Worm (Caenorhabditis elegans) whole organism, L2 larva: Measurements from ENCODE around the gene srxa-13.

Source experiments
- Y55F3AM.14 ChIP-seq: fragments of 200-800 bp; sonication (Bioruptor generic); optimal IDR thresholded peaks from 2 replicates; lab custom pipeline; 2018; ENCODE audit warnings: mild to moderate bottlenecking, missing genetic modification characterization, missing compliant biosample characterization
- ZK546.5 ChIP-seq: sonication (generic microtip); optimal IDR thresholded peaks from 2 replicates; lab custom pipeline; 2017; ENCODE audit warnings: missing biosample characterization, missing genetic modification characterization
- alr-1 ChIP-seq: fragments of 150-350 bp; optimal IDR thresholded peaks from 2 replicates; lab custom pipeline; 2014; ENCODE audit warnings: missing biosample characterization, missing genetic modification characterization
- aly-2 ChIP-seq: fragments of 150-350 bp; optimal IDR thresholded peaks from 2 replicates; lab custom pipeline; 2014; ENCODE audit warnings: missing biosample characterization, missing genetic modification characterization
- blmp-1 ChIP-seq: sonication (generic microtip); optimal IDR thresholded peaks from 2 replicates; lab custom pipeline; 2017; ENCODE audit warnings: missing genetic modification characterization, mild to moderate bottlenecking, missing compliant biosample characterization, antibody characterized with exemption, moderate library complexity; ENCODE audit not compliant: insufficient read depth
- ceh-16 ChIP-seq: fragments of 150-350 bp; optimal IDR thresholded peaks from 2 replicates; lab custom pipeline; 2014; ENCODE audit warnings: missing biosample characterization, missing genetic modification characterization
- ceh-82 ChIP-seq: fragments of 150-350 bp; optimal IDR thresholded peaks from 2 replicates; lab custom pipeline; 2014; ENCODE audit warnings: missing biosample characterization, missing genetic modification characterization
- crh-2 ChIP-seq: sonication (generic microtip); optimal IDR thresholded peaks from 2 replicates; lab custom pipeline; 2017; ENCODE audit warnings: missing biosample characterization, missing genetic modification characterization
- dmd-4 ChIP-seq: sonication (generic microtip); optimal IDR thresholded peaks from 2 replicates; lab custom pipeline; 2017; ENCODE audit warnings: missing biosample characterization, missing genetic modification characterization
- egl-27 ChIP-seq: sonication (generic microtip); optimal IDR thresholded peaks from 3 replicates; lab custom pipeline; 2017; ENCODE audit warnings: missing biosample characterization, missing genetic modification reagents, missing genetic modification characterization
- elt-1 ChIP-seq: fragments of 150-350 bp; optimal IDR thresholded peaks from 2 replicates; lab custom pipeline; 2014; ENCODE audit warnings: missing biosample characterization, missing genetic modification characterization
- elt-3 ChIP-seq: sonication (generic microtip); optimal IDR thresholded peaks from 2 replicates; lab custom pipeline; 2017; ENCODE audit warnings: missing biosample characterization, missing genetic modification characterization
- fos-1 ChIP-seq: fragments of 150-350 bp; optimal IDR thresholded peaks from 2 replicates; lab custom pipeline; 2014; ENCODE audit warnings: missing biosample characterization, missing genetic modification characterization
- gmeb-1 ChIP-seq: fragments of 150-350 bp; optimal IDR thresholded peaks from 2 replicates; lab custom pipeline; 2014; ENCODE audit warnings: missing biosample characterization, missing genetic modification characterization
- lin-11 ChIP-seq: fragments of 150-350 bp; sonication (generic microtip); optimal IDR thresholded peaks from 2 replicates; lab custom pipeline; 2014; ENCODE audit warnings: missing biosample characterization, missing genetic modification characterization, inconsistent platforms, mixed read lengths
- lin-39 ChIP-seq: fragments of 150-350 bp; optimal IDR thresholded peaks from 2 replicates; lab custom pipeline; 2014; ENCODE audit warnings: missing biosample characterization, missing genetic modification reagents, missing genetic modification characterization
- lsy-2 ChIP-seq, 2 experiments: fragments of 150-350 bp in 1 of 2; sonication (generic microtip) in 1 of 2; optimal IDR thresholded peaks; 2 replicates each; lab custom pipeline; 2014 to 2017; ENCODE audit warnings: missing biosample characterization in 2 of 2, missing genetic modification characterization in 2 of 2
- mab-5 ChIP-seq: fragments of 150-350 bp; optimal IDR thresholded peaks from 2 replicates; lab custom pipeline; 2014; ENCODE audit warnings: missing biosample characterization, missing genetic modification characterization
- nhr-11 ChIP-seq: fragments of 150-350 bp; optimal IDR thresholded peaks from 2 replicates; lab custom pipeline; 2014; ENCODE audit warnings: missing biosample characterization, missing genetic modification characterization
- nhr-12 ChIP-seq: fragments of 150-350 bp; optimal IDR thresholded peaks from 2 replicates; lab custom pipeline; 2014; ENCODE audit warnings: missing biosample characterization, missing genetic modification characterization
- nhr-129 ChIP-seq: fragments of 150-350 bp; optimal IDR thresholded peaks from 2 replicates; lab custom pipeline; 2014; ENCODE audit warnings: missing biosample characterization, missing genetic modification characterization
- nhr-21 ChIP-seq: fragments of 150-350 bp; optimal IDR thresholded peaks from 2 replicates; lab custom pipeline; 2014; ENCODE audit warnings: missing biosample characterization, missing genetic modification characterization
- nhr-23 ChIP-seq: fragments of 150-350 bp; optimal IDR thresholded peaks from 2 replicates; lab custom pipeline; 2014; ENCODE audit warnings: missing biosample characterization, missing genetic modification reagents, missing genetic modification characterization
- nhr-237 ChIP-seq: fragments of 150-350 bp; optimal IDR thresholded peaks from 2 replicates; lab custom pipeline; 2014; ENCODE audit warnings: missing biosample characterization, missing genetic modification characterization
- nhr-25 ChIP-seq: fragments of 150-350 bp; sonication (generic microtip); optimal IDR thresholded peaks from 3 replicates; lab custom pipeline; 2014; ENCODE audit warnings: missing biosample characterization, missing genetic modification characterization
- nhr-77 ChIP-seq: fragments of 150-350 bp; optimal IDR thresholded peaks from 2 replicates; lab custom pipeline; 2014; ENCODE audit warnings: missing biosample characterization, missing genetic modification characterization
- peb-1 ChIP-seq: fragments of 150-350 bp; optimal IDR thresholded peaks from 2 replicates; lab custom pipeline; 2014; ENCODE audit warnings: missing biosample characterization, missing genetic modification characterization
- sem-4 ChIP-seq: fragments of 150-350 bp; optimal IDR thresholded peaks from 2 replicates; lab custom pipeline; 2014; ENCODE audit warnings: missing biosample characterization, missing genetic modification reagents, missing genetic modification characterization
- skn-1 ChIP-seq: sonication (generic microtip); optimal IDR thresholded peaks from 2 replicates; lab custom pipeline; 2017; ENCODE audit warnings: missing biosample characterization, missing genetic modification characterization
- sma-3 ChIP-seq: sonication (generic microtip); optimal IDR thresholded peaks from 2 replicates; lab custom pipeline; 2016; ENCODE audit warnings: missing genetic modification reagents, missing genetic modification characterization, missing compliant biosample characterization
- snpc-4 ChIP-seq: fragments of 150-350 bp; optimal IDR thresholded peaks from 2 replicates; lab custom pipeline; 2014; ENCODE audit warnings: missing biosample characterization, missing genetic modification characterization
- unc-55 ChIP-seq: fragments of 150-350 bp; sonication (generic microtip); optimal IDR thresholded peaks from 3 replicates; lab custom pipeline; 2014; ENCODE audit warnings: missing biosample characterization, missing genetic modification reagents, missing genetic modification characterization
- zag-1 ChIP-seq: fragments of 150-350 bp; optimal IDR thresholded peaks from 2 replicates; lab custom pipeline; 2014; ENCODE audit warnings: missing biosample characterization, missing genetic modification characterization
- ztf-4 ChIP-seq: fragments of 150-350 bp; optimal IDR thresholded peaks from 2 replicates; lab custom pipeline; 2014; ENCODE audit warnings: missing biosample characterization, missing genetic modification characterization

srxa-13 gene

ce11 chrV:13953191-13953590 is 23.6 kb downstream of the srxa-13 start, which contains the start of gene R10D12.8:
TSS of gene R10D12.8 (minus strand) at chrV:13953291.
- TF ChIP-seq elt-3 (tag; lab: Kevin White, UChicago) = no peak
- TF ChIP-seq ceh-16 (tag; lab: Kevin White, UChicago) = no peak
- TF ChIP-seq blmp-1 (tag; lab: Kevin White, UChicago) = no peak
- TF ChIP-seq unc-55 (GFP tag; lab: Kevin White, UChicago) = no peak
- no peak for TF ChIP-seq sma-3 (GFP tag; lab: Kevin White, UChicago)
- no peak for TF ChIP-seq nhr-237
- TF ChIP-seq, all 48 proteins: peak for 0

- no peak for TF ChIP-seq dmd-4
- no peak for TF ChIP-seq Y55F3AM.14 (GFP tag; lab: Kevin White, UChicago)
- TF ChIP-seq nhr-25 (tag; lab: Kevin White, UChicago) = no peak
- no peak for TF ChIP-seq mab-5 (tag; lab: Kevin White, UChicago)
- TF ChIP-seq fos-1 (tag; lab: Kevin White, UChicago) = no peak
- TF ChIP-seq lin-39 (tag; lab: Kevin White, UChicago) = no peak
- no peak for TF ChIP-seq ceh-82 (tag; lab: Kevin White, UChicago)
Measured at ce11 chrV:13954056-13954455, 24.5 kb downstream of the srxa-13 start, which contains the start of gene swt-6. TSS of gene swt-6 (plus strand) at chrV:13954356.

ce11 chrV:13955370-13956089 is 25.9 kb downstream of the srxa-13 start:
- TF ChIP-seq dmd-4 (no peak), zag-1 (tag; lab: Kevin White, UChicago) (no peak), gmeb-1 (tag; lab: Kevin White, UChicago) (no peak), nhr-77 (tag; lab: Kevin White, UChicago) (no peak), mab-5 (tag; lab: Kevin White, UChicago) (no peak), sem-4 (no peak), lsy-2 (tag; optimal IDR thresholded peaks at IDR 0.05; lab: Kevin White, UChicago) (no peak), snpc-4 (tag; lab: Kevin White, UChicago) (no peak), nhr-12 (tag; lab: Kevin White, UChicago) (no peak), peb-1 (tag; lab: Kevin White, UChicago) (no peak), elt-1 (no peak), nhr-11 (tag; lab: Kevin White, UChicago) (no peak), egl-27 (tag; lab: Kevin White, UChicago) (no peak), ztf-4 (tag; lab: Kevin White, UChicago) (no peak), nhr-129 (no peak), crh-2 (tag; lab: Kevin White, UChicago) (no peak)

ce11 chrV:13957691-13958090 is 28.1 kb downstream of the srxa-13 start:
- no peak for TF ChIP-seq lsy-2 (tag; optimal IDR thresholded peaks at IDR 0.05; lab: Kevin White, UChicago)
- no peak for TF ChIP-seq nhr-23 (tag; lab: Kevin White, UChicago)
- no peak for TF ChIP-seq ceh-82 (tag; lab: Kevin White, UChicago)
- TF ChIP-seq nhr-77 (tag; lab: Kevin White, UChicago) = no peak
- no peak for TF ChIP-seq nhr-21 (tag; lab: Kevin White, UChicago)
- TF ChIP-seq egl-27 (tag; lab: Kevin White, UChicago) = no peak
- no peak for TF ChIP-seq ZK546.5 (tag; lab: Kevin White, UChicago)
- no peak for TF ChIP-seq blmp-1 (tag; lab: Kevin White, UChicago)
- TF ChIP-seq unc-55 (GFP tag; lab: Kevin White, UChicago) = no peak
- no peak for TF ChIP-seq nhr-237
- TF ChIP-seq skn-1 (tag; lab: Kevin White, UChicago) = no peak

ce11 chrV:13958247-13958646 is 28.6 kb downstream of the srxa-13 start, which contains the start of gene R10D12.10:
TSS of gene R10D12.10 (minus strand) at chrV:13958347.
- TF ChIP-seq lin-39 (tag; lab: Kevin White, UChicago) = no peak
- TF ChIP-seq ceh-16 (tag; lab: Kevin White, UChicago) = no peak
- TF ChIP-seq nhr-12 (tag; lab: Kevin White, UChicago) = no peak
- TF ChIP-seq snpc-4 (tag; lab: Kevin White, UChicago) = no peak
- TF ChIP-seq lin-11 = no peak
- no peak for TF ChIP-seq alr-1 (tag; lab: Kevin White, UChicago)
- TF ChIP-seq aly-2 = no peak
